Worm (Caenorhabditis elegans) whole organism, young adult: ENCODE results near the gene M110.7.

ENCODE experiments used
- C06A6.2 ChIP-seq: fragments of 200-800 bp; sonication (Bioruptor generic); conservative IDR thresholded peaks from 2 replicates; pipeline ENCODE4 v1.3.6; 2022; ENCODE audit warnings: missing genetic modification characterization, missing compliant biosample characterization
- D2030.7 ChIP-seq: fragments of 200-800 bp; sonication (Bioruptor generic); IDR thresholded peaks from 2 replicates; pipeline ENCODE4 v1.3.6; 2022; ENCODE audit warnings: missing genetic modification reagents, missing genetic modification characterization, missing compliant biosample characterization
- F37B4.10 ChIP-seq: fragments of 200-800 bp; sonication (Bioruptor generic); IDR thresholded peaks from 2 replicates; pipeline ENCODE4 v1.3.6; 2022; ENCODE audit warnings: missing genetic modification characterization, missing compliant biosample characterization
- T26A5.8 ChIP-seq: sonication (generic microtip); optimal IDR thresholded peaks from 2 replicates; lab custom pipeline; 2016; ENCODE audit warnings: missing genetic modification characterization, missing compliant biosample characterization
- Y53F4B.3 ChIP-seq: fragments of 200-800 bp; sonication (Bioruptor generic); IDR thresholded peaks from 2 replicates; pipeline ENCODE4 v1.3.6; 2022; ENCODE audit warnings: missing genetic modification reagents, missing genetic modification characterization, missing compliant biosample characterization
- Y53G8AR.9 ChIP-seq: fragments of 200-800 bp; sonication (Bioruptor generic); conservative IDR thresholded peaks from 2 replicates; pipeline ENCODE4 v1.3.6; 2022; ENCODE audit warnings: missing genetic modification reagents, missing genetic modification characterization, missing compliant biosample characterization
- Y67H2A.10 ChIP-seq: fragments of 200-800 bp; sonication (Bioruptor generic); conservative IDR thresholded peaks from 2 replicates; pipeline ENCODE4 v1.3.6; 2022; ENCODE audit warnings: missing genetic modification reagents, missing genetic modification characterization, missing compliant biosample characterization
- aptf-3 ChIP-seq: fragments of 200-800 bp; sonication (Bioruptor generic); IDR thresholded peaks from 2 replicates; pipeline ENCODE4 v1.3.6; 2022; ENCODE audit warnings: missing genetic modification characterization, missing compliant biosample characterization
- cebp-2 ChIP-seq: fragments of 200-800 bp; sonication (Bioruptor generic); IDR thresholded peaks from 2 replicates; pipeline ENCODE4 v1.3.6; 2022; ENCODE audit warnings: missing genetic modification characterization, missing compliant biosample characterization
- ceh-40 ChIP-seq: fragments of 200-800 bp; sonication (Bioruptor generic); IDR thresholded peaks from 2 replicates; pipeline ENCODE4 v1.3.6; 2022; ENCODE audit warnings: missing genetic modification characterization, missing compliant biosample characterization
- chd-7 ChIP-seq: sonication (generic microtip); optimal IDR thresholded peaks from 2 replicates; lab custom pipeline; 2016; ENCODE audit warnings: mild to moderate bottlenecking, missing genetic modification characterization, moderate library complexity, missing compliant biosample characterization
- die-1 ChIP-seq: sonication (generic microtip); optimal IDR thresholded peaks from 2 replicates; lab custom pipeline; 2016; ENCODE audit warnings: missing genotype, mild to moderate bottlenecking, missing genetic modification characterization, missing compliant biosample characterization
- dox-1 ChIP-seq: fragments of 200-800 bp; sonication (Bioruptor generic); IDR thresholded peaks from 2 replicates; pipeline ENCODE4 v1.3.6; 2022; ENCODE audit warnings: missing genetic modification reagents, missing genetic modification characterization, missing compliant biosample characterization
- egrh-3 ChIP-seq: fragments of 200-800 bp; sonication (Bioruptor generic); IDR thresholded peaks from 2 replicates; pipeline ENCODE4 v1.3.6; 2022; ENCODE audit warnings: missing genetic modification reagents, missing genetic modification characterization, missing compliant biosample characterization
- gei-17 ChIP-seq: fragments of 200-800 bp; sonication (Bioruptor generic); optimal IDR thresholded peaks from 2 replicates; lab custom pipeline; 2018; ENCODE audit warnings: mild to moderate bottlenecking, missing genetic modification characterization, missing compliant biosample characterization
- hlh-12 ChIP-seq: sonication (generic microtip); optimal IDR thresholded peaks from 2 replicates; lab custom pipeline; 2016; ENCODE audit warnings: missing genetic modification characterization, missing compliant biosample characterization
- hsf-1 ChIP-seq: fragments of 200-800 bp; sonication (Bioruptor generic); IDR thresholded peaks from 2 replicates; pipeline ENCODE4 v1.3.6; 2022; ENCODE audit warnings: missing genetic modification reagents, missing genetic modification characterization, missing compliant biosample characterization
- lin-26 ChIP-seq: fragments of 200-800 bp; sonication (Bioruptor generic); IDR thresholded peaks from 2 replicates; pipeline ENCODE4 v1.3.6; 2022; ENCODE audit warnings: missing genetic modification reagents, missing genetic modification characterization, missing compliant biosample characterization
- lin-40 ChIP-seq: sonication (generic microtip); optimal IDR thresholded peaks from 2 replicates; lab custom pipeline; 2016; ENCODE audit warnings: missing genetic modification characterization, mild to moderate bottlenecking, missing compliant biosample characterization, missing genotype, missing genetic modification reagents
- madf-3 ChIP-seq: fragments of 200-800 bp; sonication (Bioruptor generic); IDR thresholded peaks from 2 replicates; pipeline ENCODE4 v1.3.6; 2022; ENCODE audit warnings: missing genetic modification reagents, missing genetic modification characterization, missing compliant biosample characterization
- mxl-1 ChIP-seq: sonication (generic microtip); optimal IDR thresholded peaks from 2 replicates; lab custom pipeline; 2016; ENCODE audit warnings: missing genetic modification characterization, missing compliant biosample characterization
- nhr-179 ChIP-seq: sonication (generic microtip); optimal IDR thresholded peaks from 2 replicates; lab custom pipeline; 2016; ENCODE audit warnings: mild to moderate bottlenecking, missing genetic modification characterization, missing compliant biosample characterization
- nhr-80 ChIP-seq: sonication (generic microtip); optimal IDR thresholded peaks from 2 replicates; lab custom pipeline; 2016; ENCODE audit warnings: missing genetic modification characterization, missing compliant biosample characterization
- rec-8 ChIP-seq, 2 experiments: sonication (generic microtip); optimal IDR thresholded peaks; 2 replicates each; lab custom pipeline; 2016; ENCODE audit warnings: mild to moderate bottlenecking in 2 of 2, missing genetic modification characterization in 2 of 2, missing genetic modification reagents in 2 of 2, missing genotype in 2 of 2, missing biosample characterization in 1 of 2, missing compliant biosample characterization in 1 of 2, moderate library complexity in 1 of 2
- snpc-4 ChIP-seq, 5 experiments: fragments of 150-350 bp in 1 of 5; sonication (generic microtip) in 4 of 5; optimal IDR thresholded peaks; 2 replicates each; lab custom pipeline; 2014 to 2018; ENCODE audit warnings: missing genetic modification characterization in 5 of 5, missing biosample characterization in 3 of 5, antibody characterized with exemption in 2 of 5, mild to moderate bottlenecking in 2 of 5, missing compliant biosample characterization in 2 of 5, missing genotype in 2 of 5, moderate library complexity in 2 of 5, missing genetic modification reagents in 1 of 5
- somi-1 ChIP-seq: fragments of 200-800 bp; sonication (Bioruptor generic); optimal IDR thresholded peaks from 2 replicates; lab custom pipeline; 2018; ENCODE audit warnings: mild to moderate bottlenecking, missing genetic modification characterization, missing compliant biosample characterization
- sptf-2 ChIP-seq: fragments of 200-800 bp; sonication (Bioruptor generic); optimal IDR thresholded peaks from 2 replicates; lab custom pipeline; 2018; ENCODE audit warnings: mild to moderate bottlenecking, missing genetic modification characterization, missing compliant biosample characterization
- tbp1 ChIP-seq: fragments of 200-800 bp; sonication (Bioruptor generic); optimal IDR thresholded peaks from 2 replicates; lab custom pipeline; 2018; ENCODE audit warnings: mild to moderate bottlenecking, missing genetic modification characterization, missing compliant biosample characterization
- unc-130 ChIP-seq: sonication (generic microtip); optimal IDR thresholded peaks from 2 replicates; lab custom pipeline; 2016; ENCODE audit warnings: missing genetic modification reagents, missing genetic modification characterization, missing compliant biosample characterization
- xnd-1 ChIP-seq: sonication (generic microtip); optimal IDR thresholded peaks from 2 replicates; lab custom pipeline; 2016; ENCODE audit warnings: missing genotype, missing genetic modification reagents, missing genetic modification characterization, missing compliant biosample characterization
- ztf-26 ChIP-seq: sonication (generic microtip); optimal IDR thresholded peaks from 2 replicates; lab custom pipeline; 2017; ENCODE audit warnings: missing genetic modification characterization, missing compliant biosample characterization
- ztf-28 ChIP-seq: fragments of 200-800 bp; sonication (Bioruptor generic); IDR thresholded peaks from 2 replicates; pipeline ENCODE4 v1.3.6; 2022; ENCODE audit warnings: missing genetic modification reagents, missing genetic modification characterization, missing compliant biosample characterization
- ztf-3 ChIP-seq: fragments of 200-800 bp; sonication (Bioruptor generic); optimal IDR thresholded peaks from 2 replicates; lab custom pipeline; 2018; ENCODE audit warnings: mild to moderate bottlenecking, missing genetic modification characterization, missing compliant biosample characterization

Gene M110.7

DNA sequence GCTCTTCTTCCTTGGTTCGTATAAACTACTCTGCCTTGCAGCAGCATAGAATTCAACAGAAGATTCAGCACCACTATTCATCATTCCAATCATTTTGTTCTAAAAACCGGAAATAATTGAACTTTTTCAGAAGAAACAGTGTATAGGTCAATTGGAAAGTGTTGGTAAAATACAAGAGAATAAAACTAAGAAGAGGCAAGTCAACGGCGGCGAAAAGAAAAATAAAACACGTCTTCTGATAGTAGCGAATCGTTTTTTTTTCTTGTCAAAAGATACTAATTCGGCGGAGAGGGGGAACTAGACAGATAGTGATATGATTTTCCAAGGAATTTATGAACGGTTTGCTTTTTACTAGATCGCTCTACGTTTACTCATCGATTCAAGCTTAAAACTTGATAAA lies 26.4 kb downstream of the M110.7 start, which contains the start of gene F35C11.6:
TSS of gene F35C11.6 (minus strand) at position 101 of the 400 bp plus-strand sequence.
- no peak for TF ChIP-seq aptf-3 (GFP tag; lab: Robert Waterston, UW)
- no peak for TF ChIP-seq Y53G8AR.9 (GFP tag; lab: Robert Waterston, UW)
- TF ChIP-seq ceh-40 = no peak
- no peak for TF ChIP-seq F37B4.10 (GFP tag; lab: Robert Waterston, UW)
- TF ChIP-seq ztf-3 (GFP tag; lab: Kevin White, UChicago) = no peak
- no peak for TF ChIP-seq cebp-2 (GFP tag; lab: Robert Waterston, UW)
- no peak for TF ChIP-seq Y53F4B.3 (GFP tag; lab: Robert Waterston, UW)
- TF ChIP-seq C06A6.2 (GFP tag; lab: Robert Waterston, UW) = no peak
- TF ChIP-seq unc-130 = no peak

DNA sequence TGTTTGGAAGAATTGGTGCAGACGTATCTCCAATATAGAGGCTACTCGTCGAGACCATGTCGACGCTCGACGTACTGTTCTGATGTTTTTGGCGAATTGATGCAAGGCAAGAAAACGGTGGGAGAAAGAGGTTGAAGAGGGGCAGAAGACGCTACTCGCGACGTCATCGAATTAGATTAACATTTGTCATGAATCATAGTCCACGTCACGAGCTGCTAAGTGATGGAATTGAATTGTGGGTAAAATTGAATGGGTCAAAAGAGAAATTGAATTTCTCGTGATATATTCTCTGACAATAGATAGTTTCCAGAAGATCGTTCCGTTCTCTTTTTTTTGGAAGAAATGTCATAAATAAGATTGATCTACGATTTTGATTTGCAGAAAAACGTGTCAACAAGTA lies 27.1 kb downstream of the M110.7 start:
- TF ChIP-seq ztf-26 (tag; lab: Kevin White, UChicago) (peak; percentile 66), tbp1 (GFP tag; lab: Kevin White, UChicago) (no peak), hsf-1 (GFP tag; lab: Robert Waterston, UW) (0 out of 2 replicates have a peak, but pooled peaks have one; percentile 53), somi-1 (GFP tag; lab: Kevin White, UChicago) (peak; percentile 52), lin-26 (GFP tag; lab: Robert Waterston, UW) (peak; percentile 28; the same call in 1 of the 2 replicates), C06A6.2 (GFP tag; lab: Robert Waterston, UW) (0 out of 2 replicates have a peak, but pooled peaks have one; percentile 17)

DNA sequence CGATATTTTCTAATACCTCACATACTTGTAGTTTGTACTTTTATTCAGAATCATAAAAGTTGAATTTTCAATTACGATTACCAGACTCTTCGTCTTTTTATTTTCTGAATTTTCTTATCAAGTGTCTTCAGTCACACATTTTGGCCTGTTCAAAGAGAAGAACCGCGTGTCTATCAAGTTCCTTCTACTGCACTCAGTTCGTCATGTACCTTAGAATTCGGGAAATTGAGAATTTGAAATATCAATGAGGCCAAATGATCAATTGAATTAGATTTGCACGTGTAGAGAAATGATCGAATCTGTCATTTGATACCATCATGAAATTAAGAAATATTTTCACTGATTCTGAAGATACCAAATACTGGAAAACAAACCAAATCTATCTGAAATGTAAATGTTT lies 31.0 kb downstream of the M110.7 start:
- TF ChIP-seq gei-17 (GFP tag; lab: Kevin White, UChicago) (no peak), ztf-26 (tag; lab: Kevin White, UChicago) (peak; percentile 30), mxl-1 (tag; lab: Kevin White, UChicago) (no peak), xnd-1 (tag; lab: Kevin White, UChicago) (no peak), nhr-80 (tag; lab: Kevin White, UChicago) (peak; percentile 47), ztf-28 (GFP tag; lab: Robert Waterston, UW) (no peak), D2030.7 (GFP tag; lab: Robert Waterston, UW) (no peak), sptf-2 (GFP tag; lab: Kevin White, UChicago) (no peak), chd-7 (tag; lab: Kevin White, UChicago) (no peak), lin-40 (tag; lab: Kevin White, UChicago) (no peak), madf-3 (GFP tag; lab: Robert Waterston, UW) (no peak)

DNA sequence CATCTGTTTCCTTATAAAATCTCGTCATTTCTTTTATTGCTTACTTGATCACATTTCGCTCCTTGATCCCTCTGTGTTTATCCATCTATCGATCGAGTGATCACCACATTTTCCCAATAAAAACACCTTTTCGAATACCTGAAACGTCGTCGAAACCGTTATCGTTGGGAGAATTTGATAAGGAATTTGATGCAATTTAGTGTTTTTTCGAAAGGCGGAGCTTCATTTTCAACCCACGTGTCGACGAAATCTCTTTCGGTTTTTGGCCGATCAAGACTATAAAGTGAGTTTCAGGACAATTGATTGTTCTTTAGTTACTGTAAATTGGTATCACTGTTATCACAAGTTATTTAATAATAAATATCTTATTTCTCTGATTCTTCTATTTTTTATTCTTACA lies 32.0 kb downstream of the M110.7 start, which contains the start of gene srdh-1:
TSS of gene srdh-1 (plus strand) at position 43 of the 400 bp plus-strand sequence.
- TF ChIP-seq rec-8 (tag; optimal IDR thresholded peaks at IDR 0.05; lab: Kevin White, UChicago) = no peak
- no peak for TF ChIP-seq nhr-179 (tag; lab: Kevin White, UChicago)
- no peak for TF ChIP-seq hlh-12
- no peak for TF ChIP-seq die-1 (tag; lab: Kevin White, UChicago)
- no peak for TF ChIP-seq Y53F4B.3 (GFP tag; lab: Robert Waterston, UW)
- no peak for TF ChIP-seq unc-130
- TF ChIP-seq snpc-4 (GFP tag; optimal IDR thresholded peaks at IDR 0.05; lab: Kevin White, UChicago) = no peak
- no peak for TF ChIP-seq snpc-4 (tag; optimal IDR thresholded peaks at IDR 0.05; lab: Kevin White, UChicago)
- no peak for TF ChIP-seq egrh-3 (GFP tag; lab: Robert Waterston, UW)

DNA sequence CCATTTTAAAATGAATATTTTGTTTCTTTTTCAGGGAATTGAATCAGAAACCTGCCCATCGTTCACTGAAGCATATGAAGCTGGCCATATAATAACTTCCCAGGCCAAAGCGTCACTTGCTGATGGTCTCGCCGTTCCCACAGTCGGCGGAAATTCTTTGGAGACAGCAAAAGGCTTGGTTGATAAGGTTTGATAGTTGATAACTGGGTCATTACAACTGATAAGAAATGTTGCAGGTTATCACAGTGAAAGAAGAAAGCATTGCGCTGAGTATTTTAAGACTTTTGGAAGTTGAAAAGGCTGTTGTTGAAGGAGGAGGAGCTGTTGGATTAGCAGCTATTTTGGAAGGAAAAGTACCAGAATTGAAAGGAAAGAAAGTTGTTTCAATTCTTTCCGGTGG lies 34.0 kb downstream of the M110.7 start:
- TF ChIP-seq Y67H2A.10 (no peak), nhr-80 (tag; lab: Kevin White, UChicago) (peak; percentile 79), dox-1 (GFP tag; lab: Robert Waterston, UW) (peak; percentile 44; the same call in 1 of the 2 replicates), T26A5.8 (tag; lab: Kevin White, UChicago) (no peak)
